Fruit fly (Drosophila melanogaster) whole organism: ENCODE data around the gene Patsas.

Experiments
- CG8478 ChIP-seq: fragments of >200 bp; optimal IDR thresholded peaks from 2 replicates; lab custom pipeline; 2018; ENCODE audit warnings: inconsistent platforms
- Dll ChIP-seq: fragments of >200 bp; optimal IDR thresholded peaks from 2 replicates; lab custom pipeline; 2017
- psq ChIP-seq: fragments of >200 bp; optimal IDR thresholded peaks from 2 replicates; lab custom pipeline; 2017
- usp ChIP-seq: fragments of >200 bp; optimal IDR thresholded peaks from 2 replicates; lab custom pipeline; 2017; ENCODE audit warnings: missing biosample characterization, missing genetic modification characterization, mixed read lengths

DNA sequence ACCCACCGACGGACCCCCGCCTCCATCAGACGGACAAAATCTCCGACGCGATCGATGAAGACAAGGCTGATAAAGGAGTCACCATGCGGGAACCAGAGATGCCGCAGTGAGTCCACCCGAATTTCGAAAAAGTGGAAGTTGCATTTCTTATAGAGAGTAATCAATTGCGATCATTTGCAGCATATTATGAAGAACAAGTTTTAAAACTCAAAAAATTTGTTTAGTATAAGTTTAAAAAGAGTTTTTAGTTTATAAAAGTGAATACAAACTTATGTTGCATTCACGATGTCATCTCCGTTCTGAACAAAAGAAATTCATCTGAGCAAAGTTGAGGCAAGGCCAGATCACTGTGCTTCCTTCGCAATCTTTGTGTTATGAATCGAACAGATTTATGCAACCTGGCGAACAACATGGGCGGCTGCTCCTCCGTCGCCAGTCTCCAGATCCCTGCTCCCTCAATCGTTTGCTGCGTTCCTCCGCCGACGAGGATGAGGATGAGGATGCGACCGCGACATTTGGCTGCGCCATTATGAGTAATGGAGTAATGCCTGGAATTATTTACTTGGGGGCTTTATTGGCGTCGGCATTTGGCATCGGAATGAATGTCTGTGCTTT is 10.0 kb upstream of the Patsas start:
- TF ChIP-seq usp (no peak), psq (lab: Kevin White, UChicago) (no peak), Dll (lab: Kevin White, UChicago) (no peak), CG8478 (lab: Kevin White, UChicago) (no peak)
